Worm (Caenorhabditis elegans) whole organism, L3 larva: ENCODE data around the gene T22F3.7.

Experiments
- ZK546.5 ChIP-seq: sonication (generic microtip); optimal IDR thresholded peaks from 2 replicates; lab custom pipeline; 2017; ENCODE audit warnings: missing biosample characterization, missing genetic modification characterization
- ceh-82 ChIP-seq: fragments of 150-350 bp; optimal IDR thresholded peaks from 2 replicates; lab custom pipeline; 2014; ENCODE audit warnings: missing biosample characterization, missing genetic modification characterization
- ceh-9 ChIP-seq: sonication (generic microtip); optimal IDR thresholded peaks from 2 replicates; lab custom pipeline; 2018; ENCODE audit warnings: missing biosample characterization, missing genetic modification characterization
- daf-12 ChIP-seq: fragments of 150-350 bp; optimal IDR thresholded peaks from 2 replicates; lab custom pipeline; 2014; ENCODE audit warnings: missing biosample characterization, missing genetic modification reagents, missing genetic modification characterization
- fkh-10 ChIP-seq: sonication (generic microtip); optimal IDR thresholded peaks from 2 replicates; lab custom pipeline; 2017; ENCODE audit warnings: missing biosample characterization, missing genetic modification reagents, missing genetic modification characterization
- fkh-2 ChIP-seq: fragments of 150-350 bp; optimal IDR thresholded peaks from 2 replicates; lab custom pipeline; 2014; ENCODE audit warnings: missing biosample characterization, missing genetic modification reagents, missing genetic modification characterization
- jun-1 ChIP-seq: fragments of 150-350 bp; optimal IDR thresholded peaks from 2 replicates; lab custom pipeline; 2014; ENCODE audit warnings: missing biosample characterization, missing genetic modification reagents, missing genetic modification characterization
- lin-15B ChIP-seq: fragments of 150-350 bp; optimal IDR thresholded peaks from 2 replicates; lab custom pipeline; 2014; ENCODE audit warnings: missing biosample characterization, missing genetic modification characterization
- mdl-1 ChIP-seq: fragments of 150-350 bp; optimal IDR thresholded peaks from 2 replicates; lab custom pipeline; 2014; ENCODE audit warnings: missing biosample characterization, missing genetic modification characterization
- nhr-25 ChIP-seq: sonication (generic microtip); optimal IDR thresholded peaks from 2 replicates; lab custom pipeline; 2017; ENCODE audit warnings: missing biosample characterization, missing genetic modification characterization
- tbx-2 ChIP-seq: sonication (generic microtip); optimal IDR thresholded peaks from 2 replicates; lab custom pipeline; 2016; ENCODE audit warnings: mild to moderate bottlenecking, missing genetic modification characterization, missing compliant biosample characterization
- ztf-4 ChIP-seq: fragments of 150-350 bp; optimal IDR thresholded peaks from 2 replicates; lab custom pipeline; 2014; ENCODE audit warnings: missing biosample characterization, missing genetic modification characterization

DNA sequence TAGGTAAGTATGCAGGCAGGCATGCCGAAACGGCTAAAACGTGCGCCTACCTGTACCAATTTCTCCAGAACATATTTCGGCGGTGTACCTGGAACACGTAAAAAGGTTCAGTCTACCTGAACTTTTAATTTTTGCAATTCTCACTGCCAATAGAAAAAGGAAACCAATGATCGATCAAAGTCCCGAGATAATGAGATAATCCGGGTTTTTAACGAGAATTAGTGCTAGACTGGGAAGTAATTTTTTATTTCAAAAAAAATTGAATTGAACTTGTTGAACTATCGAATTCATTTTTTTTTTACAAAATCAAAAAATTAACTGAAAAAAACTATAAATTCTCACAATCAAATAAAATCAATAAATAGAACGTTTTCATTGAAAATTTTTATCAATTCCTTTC, at the start of gene T22F3.7:
- TF ChIP-seq nhr-25 (tag; lab: Kevin White, UChicago) (no peak), ceh-82 (tag; lab: Kevin White, UChicago) (no peak), jun-1 (tag; lab: Kevin White, UChicago) (no peak), lin-15B (tag; lab: Kevin White, UChicago) (no peak), ztf-4 (tag; lab: Kevin White, UChicago) (no peak), fkh-2 (tag; lab: Kevin White, UChicago) (no peak), fkh-10 (GFP tag; lab: Kevin White, UChicago) (no peak), mdl-1 (tag; lab: Kevin White, UChicago) (no peak), tbx-2 (tag; lab: Kevin White, UChicago) (no peak), ceh-9 (tag; lab: Kevin White, UChicago) (no peak), ZK546.5 (no peak), daf-12 (tag; lab: Kevin White, UChicago) (no peak)
